Worm (Caenorhabditis elegans) whole organism, L3 larva: Measurements from ENCODE around the gene M7.8.

Experiments
- ceh-82 ChIP-seq: fragments of 150-350 bp; optimal IDR thresholded peaks from 2 replicates; lab custom pipeline; 2014; ENCODE audit warnings: missing biosample characterization, missing genetic modification characterization
- jun-1 ChIP-seq: fragments of 150-350 bp; optimal IDR thresholded peaks from 2 replicates; lab custom pipeline; 2014; ENCODE audit warnings: missing biosample characterization, missing genetic modification reagents, missing genetic modification characterization
- zag-1 ChIP-seq: fragments of 150-350 bp; optimal IDR thresholded peaks from 2 replicates; lab custom pipeline; 2014; ENCODE audit warnings: missing biosample characterization, missing genetic modification characterization

DNA sequence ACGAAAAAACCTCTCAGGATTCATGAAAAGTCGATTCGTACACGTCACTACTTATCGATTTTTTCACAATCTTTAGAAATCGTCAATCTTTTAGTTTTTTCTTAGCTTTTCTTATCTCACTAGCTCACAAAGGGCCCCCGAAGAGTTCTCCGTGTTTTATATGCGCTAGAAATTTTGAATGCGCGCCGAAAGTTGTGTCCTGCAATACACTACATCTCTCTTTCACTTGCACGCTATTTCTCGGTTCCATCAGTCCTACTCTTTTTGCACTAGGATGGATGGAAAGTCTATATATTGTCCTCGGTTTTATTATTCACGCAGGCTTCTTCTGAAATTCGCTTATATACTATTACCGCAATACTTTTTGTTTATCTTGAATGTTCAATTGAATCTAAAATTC is 30.7 kb upstream of the M7.8 start:
- TF ChIP-seq jun-1 (no peak), zag-1 (no peak), ceh-82 (tag; lab: Kevin White, UChicago) (no peak)
